Fruit fly (Drosophila melanogaster) whole organism, embryonic: ENCODE data around the gene RPA3.
A peak's percentile ranks its signal among the peaks of the same experiment; 100 is the strongest.

ENCODE experiments used
- CG15601 ChIP-seq: fragments of 200-800 bp; sonication (Bioruptor generic); optimal IDR thresholded peaks from 3 replicates; lab custom pipeline; 2019; ENCODE audit warnings: missing biosample characterization, mild to moderate bottlenecking, missing genetic modification characterization, moderate library complexity
- CG32532 ChIP-seq: fragments of 200-800 bp; sonication (Bioruptor generic); IDR thresholded peaks from 2 replicates; pipeline ENCODE4 v1.3.6; 2022; ENCODE audit warnings: missing biosample characterization, missing genetic modification characterization
- CG4328 ChIP-seq: fragments of 200-800 bp; sonication (Bioruptor generic); optimal IDR thresholded peaks from 3 replicates; lab custom pipeline; 2017; ENCODE audit warnings: missing biosample characterization, missing genetic modification reagents, missing genetic modification characterization
- CG6254 ChIP-seq: fragments of 200-800 bp; sonication (Bioruptor generic); optimal IDR thresholded peaks from 3 replicates; lab custom pipeline; 2017; ENCODE audit warnings: mild to moderate bottlenecking, missing biosample characterization, missing genetic modification reagents, missing genetic modification characterization
- CG8359 ChIP-seq: fragments of 200-800 bp; sonication (Bioruptor generic); optimal IDR thresholded peaks from 2 replicates; lab custom pipeline; 2017; ENCODE audit warnings: missing biosample characterization, mild to moderate bottlenecking, missing genetic modification characterization, borderline replicate concordance
- aop ChIP-seq: fragments of 200-800 bp; sonication (Bioruptor generic); IDR thresholded peaks from 2 replicates; pipeline ENCODE4 v1.3.6; 2022; ENCODE audit warnings: missing biosample characterization, missing genetic modification characterization
- croc ChIP-seq: fragments of 200-800 bp; sonication (Bioruptor generic); conservative IDR thresholded peaks from 3 replicates; pipeline ENCODE4 v1.3.6; 2022; ENCODE audit warnings: missing biosample characterization, missing genetic modification characterization
- gt ChIP-seq: fragments of 200-800 bp; sonication (Bioruptor generic); IDR thresholded peaks from 2 replicates; pipeline ENCODE4 v1.3.6; 2022; ENCODE audit warnings: missing biosample characterization, missing genetic modification characterization

dm6 chrX:11658181-11658842, 42.7 kb upstream of the RPA3 start:
- TF ChIP-seq CG32532 (GFP tag; lab: Robert Waterston, UW) = no peak
- TF ChIP-seq aop (GFP tag; lab: Robert Waterston, UW) = no peak
- TF ChIP-seq CG6254 = no peak
- 0 out of 3 replicates have a peak, but pooled peaks have one; percentile 18 for TF ChIP-seq croc (GFP tag; lab: Robert Waterston, UW)
- peak; percentile 35 for TF ChIP-seq CG15601 (tag; lab: Kevin White, UChicago)
- TF ChIP-seq gt = no peak
- TF ChIP-seq CG4328 = no peak
- TF ChIP-seq CG8359 (GFP tag; lab: Kevin White, UChicago) = no peak
